Worm (Caenorhabditis elegans): ENCODE data around the gene clec-37.

The clec-37 gene

ce11 chrV:16852002-16852401, at the start of gene clec-37:
TSS of gene clec-37 (minus strand) at chrV:16852102.
- no peak for TF ChIP-seq dao-5 (tag; optimal IDR thresholded peaks at IDR 0.05)
- TF ChIP-seq W03F9.2 (tag; optimal IDR thresholded peaks at IDR 0.05), result no peak
- TF ChIP-seq him-1 (tag; optimal IDR thresholded peaks at IDR 0.05), result no peak

- TF ChIP-seq him-1 (tag; optimal IDR thresholded peaks at IDR 0.05), result no peak
- no peak for TF ChIP-seq dao-5 (tag; optimal IDR thresholded peaks at IDR 0.05)
- no peak for TF ChIP-seq W03F9.2 (tag; optimal IDR thresholded peaks at IDR 0.05)
Measured at ce11 chrV:16899355-16899754, 47.5 kb upstream of the clec-37 start, which contains the start of gene fbxa-45. TSS of gene fbxa-45 (minus strand) at chrV:16899455.

ce11 chrV:16893440-16893839, 41.5 kb upstream of the clec-37 start, which contains the start of gene F09C6.15:
TSS of gene F09C6.15 (plus strand) at chrV:16893740.
- no peak for TF ChIP-seq him-1 (tag; optimal IDR thresholded peaks at IDR 0.05)

ce11 chrV:16888788-16889325, 37.0 kb upstream of the clec-37 start, which contains the start of the genes ifas-2 and fbxa-44:
TSS of gene ifas-2 (minus strand) at chrV:16888888.
TSS of gene fbxa-44 (plus strand) at chrV:16889275.
- no peak for TF ChIP-seq dao-5 (tag; optimal IDR thresholded peaks at IDR 0.05)
- no peak for TF ChIP-seq him-1 (tag; optimal IDR thresholded peaks at IDR 0.05)
- no peak for TF ChIP-seq W03F9.2 (tag; optimal IDR thresholded peaks at IDR 0.05)

- TF ChIP-seq W03F9.2 (tag; optimal IDR thresholded peaks at IDR 0.05) (no peak), him-1 (tag; optimal IDR thresholded peaks at IDR 0.05) (no peak)
Measured at ce11 chrV:16884744-16885143, 32.8 kb upstream of the clec-37 start, which contains the start of gene F09C6.13. TSS of gene F09C6.13 (plus strand) at chrV:16885044.

ce11 chrV:16882260-16882918, 30.5 kb upstream of the clec-37 start, which contains the start of the genes F09C6.11 and F09C6.12:
TSS of gene F09C6.11 (minus strand) at chrV:16882310.
TSS of gene F09C6.12 (plus strand) at chrV:16882868.
- TF ChIP-seq him-1 (tag; optimal IDR thresholded peaks at IDR 0.05) (no peak), dao-5 (tag; optimal IDR thresholded peaks at IDR 0.05) (no peak), W03F9.2 (tag; optimal IDR thresholded peaks at IDR 0.05) (no peak)

ce11 chrV:16880679-16881078, 28.8 kb upstream of the clec-37 start, which contains the start of gene F09C6.14:
TSS of gene F09C6.14 (plus strand) at chrV:16880979.
- no peak for TF ChIP-seq dao-5 (tag; optimal IDR thresholded peaks at IDR 0.05)
- no peak for TF ChIP-seq him-1 (tag; optimal IDR thresholded peaks at IDR 0.05)
- TF ChIP-seq W03F9.2 (tag; optimal IDR thresholded peaks at IDR 0.05), result no peak

- TF ChIP-seq him-1 (tag; optimal IDR thresholded peaks at IDR 0.05), result no peak
- no peak for TF ChIP-seq dao-5 (tag; optimal IDR thresholded peaks at IDR 0.05)
- TF ChIP-seq W03F9.2 (tag; optimal IDR thresholded peaks at IDR 0.05), result no peak
Measured at ce11 chrV:16880054-16880453, 28.2 kb upstream of the clec-37 start, which contains the start of gene F09C6.3. TSS of gene F09C6.3 (minus strand) at chrV:16880154.

- TF ChIP-seq W03F9.2 (tag; optimal IDR thresholded peaks at IDR 0.05), result no peak
- no peak for TF ChIP-seq dao-5 (tag; optimal IDR thresholded peaks at IDR 0.05)
Measured at ce11 chrV:16879532-16879931, 27.6 kb upstream of the clec-37 start.

ce11 chrV:16874966-16875365, 23.1 kb upstream of the clec-37 start, which contains the start of gene F49A5.10:
TSS of gene F49A5.10 (plus strand) at chrV:16875266.
- no peak for TF ChIP-seq him-1 (tag; optimal IDR thresholded peaks at IDR 0.05)
- no peak for TF ChIP-seq dao-5 (tag; optimal IDR thresholded peaks at IDR 0.05)
- no peak for TF ChIP-seq W03F9.2 (tag; optimal IDR thresholded peaks at IDR 0.05)

- TF ChIP-seq W03F9.2 (tag; optimal IDR thresholded peaks at IDR 0.05) (no peak), dao-5 (tag; optimal IDR thresholded peaks at IDR 0.05) (no peak), him-1 (tag; optimal IDR thresholded peaks at IDR 0.05) (no peak)
Measured at ce11 chrV:16873642-16874041, 21.7 kb upstream of the clec-37 start, which contains the start of gene srw-23. TSS of gene srw-23 (plus strand) at chrV:16873942.

- TF ChIP-seq W03F9.2 (tag; optimal IDR thresholded peaks at IDR 0.05) (no peak), dao-5 (tag; optimal IDR thresholded peaks at IDR 0.05) (no peak), him-1 (tag; optimal IDR thresholded peaks at IDR 0.05) (no peak)
Measured at ce11 chrV:16871387-16871786, 19.5 kb upstream of the clec-37 start, which contains the start of gene thn-4. TSS of gene thn-4 (minus strand) at chrV:16871487.

- TF ChIP-seq dao-5 (tag; optimal IDR thresholded peaks at IDR 0.05) (no peak), W03F9.2 (tag; optimal IDR thresholded peaks at IDR 0.05) (no peak), him-1 (tag; optimal IDR thresholded peaks at IDR 0.05) (no peak)
Measured at ce11 chrV:16869740-16870139, 17.8 kb upstream of the clec-37 start, which contains the start of gene clec-33. TSS of gene clec-33 (minus strand) at chrV:16869840.

- TF ChIP-seq W03F9.2 (tag; optimal IDR thresholded peaks at IDR 0.05), result no peak
- TF ChIP-seq dao-5 (tag; optimal IDR thresholded peaks at IDR 0.05), result no peak
- TF ChIP-seq him-1 (tag; optimal IDR thresholded peaks at IDR 0.05), result no peak
Measured at ce11 chrV:16865404-16865803, 13.5 kb upstream of the clec-37 start, which contains the start of gene clec-28. TSS of gene clec-28 (plus strand) at chrV:16865704.
